Worm (Caenorhabditis elegans): ENCODE results near the gene E02H1.5.

DNA sequence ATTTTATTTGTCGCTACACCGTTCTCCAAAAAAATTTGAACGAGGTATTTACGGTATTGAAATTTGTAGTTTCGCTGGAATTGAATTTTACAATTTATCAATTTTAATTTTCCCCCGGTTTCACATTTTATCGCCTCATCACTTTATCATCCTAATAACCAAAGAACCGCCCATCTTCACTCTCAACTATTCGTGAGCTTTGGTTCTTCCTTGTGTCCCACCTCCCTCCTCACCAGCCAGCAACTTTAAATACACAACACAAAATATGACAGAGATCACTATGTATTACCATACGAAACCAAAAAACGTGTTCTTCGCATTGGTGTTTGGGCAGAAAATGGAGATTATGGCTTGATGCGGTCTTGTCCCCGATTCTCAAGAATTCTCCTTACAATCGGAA lies 9.0 kb downstream of the E02H1.5 start:
- TF ChIP-seq snpc-4 (tag; optimal IDR thresholded peaks at IDR 0.05) = no peak
- TF ChIP-seq unc-130 (GFP tag; optimal IDR thresholded peaks at IDR 0.05) = no peak
- TF ChIP-seq aly-2 (tag; optimal IDR thresholded peaks at IDR 0.05) = no peak
- TF ChIP-seq lsy-2 (tag; optimal IDR thresholded peaks at IDR 0.05) = no peak
- no peak for TF ChIP-seq fos-1 (tag; optimal IDR thresholded peaks at IDR 0.05)
- peak in 1 of 2 experiments; percentile 69 for TF ChIP-seq unc-62 (GFP tag; optimal IDR thresholded peaks at IDR 0.05 in 1 of 2)
- no peak for TF ChIP-seq unc-62 (tag; optimal IDR thresholded peaks at IDR 0.05)
- no peak for TF ChIP-seq nhr-76 (tag; optimal IDR thresholded peaks at IDR 0.05)

Data from whole organism, L4 larva.